Worm (Caenorhabditis elegans): ENCODE data around the gene gap-2.

Gene gap-2

DNA sequence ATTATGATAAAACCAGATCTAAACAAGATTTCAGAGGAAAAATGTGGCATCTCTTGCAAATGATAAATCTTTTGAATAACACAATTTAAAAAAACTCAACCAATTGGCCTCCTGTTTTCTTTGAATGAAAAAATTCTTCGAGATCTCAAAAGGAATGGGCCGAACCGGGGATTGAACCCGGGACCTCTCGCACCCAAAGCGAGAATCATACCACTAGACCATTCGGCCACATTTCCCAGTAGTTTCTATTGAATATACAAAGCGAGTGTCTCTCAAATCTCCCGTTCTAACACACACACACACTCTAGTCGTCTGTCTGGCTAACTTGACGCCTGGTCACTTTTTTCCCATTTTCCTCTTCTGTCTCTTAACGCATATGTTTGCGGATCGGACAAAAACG is 4.7 kb upstream of the gap-2 start:
- TF ChIP-seq sma-9 (GFP tag; optimal IDR thresholded peaks at IDR 0.05) (peak; percentile 74), sma-9 (tag; optimal IDR thresholded peaks at IDR 0.05) (no peak), peb-1 (tag; optimal IDR thresholded peaks at IDR 0.05) (no peak), snpc-4 (tag; optimal IDR thresholded peaks at IDR 0.05) (no peak), lsy-2 (tag; optimal IDR thresholded peaks at IDR 0.05) (peak; percentile 61 to 73), dmd-4 (tag; optimal IDR thresholded peaks at IDR 0.05) (no peak), skn-1 (tag; optimal IDR thresholded peaks at IDR 0.05) (peak; percentile 29), alr-1 (tag; optimal IDR thresholded peaks at IDR 0.05) (no peak), sma-3 (GFP tag; optimal IDR thresholded peaks at IDR 0.05) (peak; percentile 69), blmp-1 (tag; optimal IDR thresholded peaks at IDR 0.05; ENCODE audit: insufficient read depth) (peak; percentile 31), nhr-77 (tag; optimal IDR thresholded peaks at IDR 0.05) (peak; percentile 57), zag-1 (tag; optimal IDR thresholded peaks at IDR 0.05) (peak; percentile 67), nhr-129 (tag; optimal IDR thresholded peaks at IDR 0.05) (peak; percentile 85), lin-11 (tag; optimal IDR thresholded peaks at IDR 0.05) (no peak), ZK546.5 (tag; optimal IDR thresholded peaks at IDR 0.05) (no peak), sem-4 (tag; optimal IDR thresholded peaks at IDR 0.05) (peak; percentile 75), fos-1 (tag; optimal IDR thresholded peaks at IDR 0.05) (peak; percentile 69), crh-2 (tag; optimal IDR thresholded peaks at IDR 0.05) (peak; percentile 76), nhr-6 (tag; optimal IDR thresholded peaks at IDR 0.05) (peak; percentile 19), mab-5 (tag; optimal IDR thresholded peaks at IDR 0.05) (peak; percentile 48), mdl-1 (tag; optimal IDR thresholded peaks at IDR 0.05) (peak in 1 of 2 experiments; percentile 7), unc-62 (GFP tag; optimal IDR thresholded peaks at IDR 0.05) (no peak), aly-2 (tag; optimal IDR thresholded peaks at IDR 0.05) (no peak), gmeb-1 (tag; optimal IDR thresholded peaks at IDR 0.05) (peak; percentile 45), C34F6.9 (tag; optimal IDR thresholded peaks at IDR 0.05) (peak; percentile 54), Y55F3AM.14 (GFP tag; optimal IDR thresholded peaks at IDR 0.05) (peak; percentile 47), nhr-12 (tag; optimal IDR thresholded peaks at IDR 0.05) (no peak), R02D3.7 (tag; optimal IDR thresholded peaks at IDR 0.05) (no peak), lin-13 (GFP tag; optimal IDR thresholded peaks at IDR 0.05) (peak; percentile 68), nhr-21 (tag; optimal IDR thresholded peaks at IDR 0.05) (peak; percentile 83), unc-55 (GFP tag; optimal IDR thresholded peaks at IDR 0.05) (peak; percentile 82), ceh-82 (tag; optimal IDR thresholded peaks at IDR 0.05) (no peak), F13H6.1 (tag; optimal IDR thresholded peaks at IDR 0.05) (peak; percentile 54), mbf-1 (tag; optimal IDR thresholded peaks at IDR 0.05) (no peak), egl-27 (tag; optimal IDR thresholded peaks at IDR 0.05) (peak; percentile 58)

DNA sequence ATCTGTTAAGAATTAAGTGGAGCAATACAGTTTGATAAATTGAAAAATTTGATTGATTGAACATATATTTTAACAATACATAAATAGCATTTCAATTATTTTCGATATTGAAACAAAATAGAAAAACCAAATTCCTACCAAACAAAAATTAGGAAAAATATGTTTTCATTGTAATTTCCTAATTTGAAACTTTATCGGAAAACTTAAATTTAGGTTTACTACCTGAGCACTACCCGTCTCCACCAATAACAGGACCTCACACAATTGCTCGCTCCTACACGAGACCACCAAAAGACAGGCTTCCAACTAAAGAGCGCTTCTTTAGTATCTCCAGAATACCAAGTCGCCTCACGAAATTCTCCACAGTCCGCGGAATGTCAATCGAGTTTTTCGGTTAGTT is 4.5 kb downstream of the gap-2 start:
- TF ChIP-seq unc-39 (tag; optimal IDR thresholded peaks at IDR 0.05) = no peak
- TF ChIP-seq nhr-10 (tag; optimal IDR thresholded peaks at IDR 0.05) = no peak
- TF ChIP-seq F13H6.1 (tag; optimal IDR thresholded peaks at IDR 0.05) = no peak
- TF ChIP-seq crh-2 (tag; optimal IDR thresholded peaks at IDR 0.05) = no peak
- no peak for TF ChIP-seq ceh-16 (tag; optimal IDR thresholded peaks at IDR 0.05)
- no peak for TF ChIP-seq unc-55 (GFP tag; optimal IDR thresholded peaks at IDR 0.05)
- TF ChIP-seq sem-4 (tag; optimal IDR thresholded peaks at IDR 0.05) = no peak

DNA sequence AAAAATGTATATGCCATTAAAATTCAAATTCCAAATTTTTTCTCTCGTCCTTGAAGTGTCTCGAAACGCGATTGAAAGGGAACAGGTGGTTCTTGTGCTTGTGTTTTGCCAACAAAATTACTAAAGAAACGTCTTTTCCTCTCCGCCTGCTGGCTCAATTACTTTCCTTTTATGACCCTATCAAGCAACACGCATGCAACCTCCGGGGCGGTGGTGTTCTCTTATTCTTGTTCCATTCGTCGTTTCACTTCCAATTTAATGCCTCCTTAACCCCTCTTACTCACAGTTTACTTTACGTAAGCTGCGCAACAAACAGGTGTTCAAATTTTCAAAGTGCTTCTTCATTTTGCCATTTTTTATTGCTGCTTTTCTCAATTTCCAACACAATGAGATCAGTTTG is 11.5 kb downstream of the gap-2 start:
- TF ChIP-seq mbf-1 (tag; optimal IDR thresholded peaks at IDR 0.05) = no peak
- TF ChIP-seq C34F6.9 (tag; optimal IDR thresholded peaks at IDR 0.05) = no peak
- no peak for TF ChIP-seq nhr-237 (tag; optimal IDR thresholded peaks at IDR 0.05)
- TF ChIP-seq unc-55 (GFP tag; optimal IDR thresholded peaks at IDR 0.05) = no peak
- TF ChIP-seq sem-4 (tag; optimal IDR thresholded peaks at IDR 0.05) = no peak
- no peak for TF ChIP-seq unc-62 (GFP tag; optimal IDR thresholded peaks at IDR 0.05)
- no peak for TF ChIP-seq elt-3 (tag; optimal IDR thresholded peaks at IDR 0.05)
- no peak for TF ChIP-seq ZK546.5 (tag; optimal IDR thresholded peaks at IDR 0.05)
- TF ChIP-seq mdl-1 (tag; optimal IDR thresholded peaks at IDR 0.05) = no peak
- TF ChIP-seq nhr-12 (tag; optimal IDR thresholded peaks at IDR 0.05) = no peak
- TF ChIP-seq peb-1 (tag; optimal IDR thresholded peaks at IDR 0.05) = no peak
- TF ChIP-seq snpc-4 (tag; optimal IDR thresholded peaks at IDR 0.05) = no peak
- no peak for TF ChIP-seq ztf-11 (tag; optimal IDR thresholded peaks at IDR 0.05)
- no peak for TF ChIP-seq F13H6.1 (tag; optimal IDR thresholded peaks at IDR 0.05)
- no peak for TF ChIP-seq nhr-10 (tag; optimal IDR thresholded peaks at IDR 0.05)
- TF ChIP-seq mab-5 (tag; optimal IDR thresholded peaks at IDR 0.05) = no peak
- TF ChIP-seq sma-3 (GFP tag; optimal IDR thresholded peaks at IDR 0.05) = no peak
